Worm (Caenorhabditis elegans) whole organism, early embryonic: ENCODE measurements around the gene jmjd-5.
"Not testable (repeated sequence)": the region's sequence is repeated elsewhere in the genome, so short reads cannot be mapped to it uniquely, and the experiment has no call there.

ENCODE experiments used
- B0310.2 ChIP-seq: sonication (generic microtip); optimal IDR thresholded peaks from 2 replicates; lab custom pipeline; 2016; ENCODE audit warnings: mild to moderate bottlenecking, missing genetic modification characterization, missing compliant biosample characterization
- F13C5.2 ChIP-seq: sonication (generic microtip); optimal IDR thresholded peaks from 2 replicates; lab custom pipeline; 2017; ENCODE audit warnings: mild to moderate bottlenecking, missing genetic modification characterization, inconsistent platforms, missing compliant biosample characterization
- aly-1 ChIP-seq: sonication (generic microtip); optimal IDR thresholded peaks from 2 replicates; lab custom pipeline; 2016; ENCODE audit warnings: missing genetic modification characterization, missing compliant biosample characterization
- ama-1 ChIP-seq: fragments of 150-350 bp; optimal IDR thresholded peaks from 2 replicates; lab custom pipeline; 2014
- ceh-13 ChIP-seq: fragments of 200-800 bp; sonication (Bioruptor generic); optimal IDR thresholded peaks from 2 replicates; lab custom pipeline; 2018; ENCODE audit warnings: mild to moderate bottlenecking, missing genetic modification characterization, missing compliant biosample characterization
- ceh-36 ChIP-seq: sonication (generic microtip); optimal IDR thresholded peaks from 2 replicates; lab custom pipeline; 2016; ENCODE audit warnings: missing genetic modification characterization, inconsistent platforms, missing compliant biosample characterization
- ets-7 ChIP-seq: sonication (generic microtip); optimal IDR thresholded peaks from 2 replicates; lab custom pipeline; 2016; ENCODE audit warnings: missing genotype, missing genetic modification characterization, missing compliant biosample characterization
- flt-1 ChIP-seq: fragments of 200-800 bp; sonication (Bioruptor generic); IDR thresholded peaks from 2 replicates; pipeline ENCODE4 v1.3.6; 2022; ENCODE audit warnings: missing genetic modification characterization, missing compliant biosample characterization
- hmbx-1 ChIP-seq: sonication (generic microtip); optimal IDR thresholded peaks from 2 replicates; lab custom pipeline; 2016; ENCODE audit warnings: mild to moderate bottlenecking, missing genetic modification characterization, missing compliant biosample characterization
- hmg-4 ChIP-seq: fragments of 200-800 bp; sonication (Bioruptor generic); optimal IDR thresholded peaks from 2 replicates; lab custom pipeline; 2018; ENCODE audit warnings: mild to moderate bottlenecking, missing genetic modification characterization, missing compliant biosample characterization
- hnd-1 ChIP-seq: sonication (generic microtip); optimal IDR thresholded peaks from 2 replicates; lab custom pipeline; 2016; ENCODE audit warnings: missing genetic modification characterization, missing compliant biosample characterization
- pes-1 ChIP-seq: fragments of 200-800 bp; sonication (Bioruptor generic); IDR thresholded peaks from 2 replicates; pipeline ENCODE4 v1.3.6; 2022; ENCODE audit warnings: missing genetic modification reagents, missing genetic modification characterization, missing compliant biosample characterization
- scrt-1 ChIP-seq: fragments of 200-800 bp; sonication (Bioruptor generic); IDR thresholded peaks from 2 replicates; pipeline ENCODE4 v1.3.6; 2022; ENCODE audit warnings: missing genetic modification characterization, missing compliant biosample characterization
- sea-1 ChIP-seq: fragments of 200-800 bp; sonication (Bioruptor generic); conservative IDR thresholded peaks from 2 replicates; pipeline ENCODE4 v1.3.6; 2022; ENCODE audit warnings: missing genetic modification characterization, missing compliant biosample characterization
- tbx-11 ChIP-seq: fragments of 200-800 bp; sonication (Bioruptor generic); IDR thresholded peaks from 2 replicates; pipeline ENCODE4 v1.3.6; 2022; ENCODE audit warnings: missing genetic modification characterization, missing compliant biosample characterization
- tbx-37 ChIP-seq: fragments of 200-800 bp; sonication (Bioruptor generic); conservative IDR thresholded peaks from 2 replicates; pipeline ENCODE4 v1.3.6; 2022; ENCODE audit warnings: missing genetic modification reagents, missing genetic modification characterization, missing compliant biosample characterization
- tra-4 ChIP-seq: sonication (generic microtip); optimal IDR thresholded peaks from 2 replicates; lab custom pipeline; 2017; ENCODE audit warnings: missing genetic modification characterization, missing compliant biosample characterization

The jmjd-5 gene

ce11 chrV:11087519-11087998 is 39.7 kb upstream of the jmjd-5 start, which contains the start of gene Y42A5A.1:
Gene Y42A5A.1, plus strand, starts transcription at chrV:11087948.
- TF ChIP-seq tbx-11 (GFP tag; lab: Robert Waterston, UW) (no peak), B0310.2 (tag; lab: Kevin White, UChicago) (no peak)

DNA sequence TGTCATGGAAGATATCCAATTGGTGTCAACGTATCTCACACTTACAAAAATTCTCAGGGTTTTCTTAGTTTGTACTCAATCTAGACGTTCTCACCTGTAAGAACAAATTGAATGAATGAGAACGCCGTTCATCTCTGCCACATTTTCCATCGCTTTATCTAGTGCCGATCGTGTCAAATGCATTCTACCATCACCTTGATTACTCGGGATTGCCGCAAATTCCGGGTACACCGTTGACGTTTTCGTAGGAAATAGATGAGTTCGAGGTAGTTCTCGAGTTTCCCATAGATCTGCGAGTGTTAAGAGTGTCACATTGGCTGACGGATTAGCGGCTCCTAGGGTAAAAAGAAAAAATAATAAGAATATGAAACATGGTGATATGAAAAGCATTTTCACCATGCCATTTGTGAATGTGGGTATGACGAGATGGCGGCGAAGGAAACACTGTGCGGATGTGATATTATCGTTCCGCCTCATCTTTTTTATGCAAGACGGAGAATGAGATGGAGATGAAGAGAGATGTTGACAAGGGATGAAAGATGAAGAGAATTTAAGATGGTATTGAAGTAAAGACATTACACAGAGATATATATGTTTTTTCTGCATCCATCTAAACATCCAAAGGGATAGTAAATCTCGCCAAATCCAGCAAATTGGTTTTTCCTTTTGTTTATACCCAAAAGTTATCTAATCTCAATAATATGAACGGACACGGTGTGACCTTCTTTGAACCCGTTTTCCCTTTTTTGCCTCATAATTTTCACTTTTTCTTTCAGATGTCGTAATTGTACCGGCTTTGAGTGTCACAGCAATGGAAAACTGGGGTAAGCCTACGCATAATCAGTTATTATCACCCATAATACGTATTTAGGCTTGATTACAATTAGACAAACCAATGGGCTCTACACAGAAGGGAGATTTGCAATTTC is 33.9 kb upstream of the jmjd-5 start, which contains the start of gene lact-8:
lact-8 (minus strand) TSS at position 445 of the 929 bp plus-strand sequence.
- TF ChIP-seq tbx-37 (GFP tag; lab: Robert Waterston, UW) (no peak), B0310.2 (tag; lab: Kevin White, UChicago) (no peak), hmbx-1 (tag; lab: Kevin White, UChicago) (no peak), ama-1 (lab: Kevin White, UChicago) (no peak), aly-1 (tag; lab: Kevin White, UChicago) (no peak), ets-7 (tag; lab: Kevin White, UChicago) (no peak), hmg-4 (GFP tag; lab: Kevin White, UChicago) (no peak), pes-1 (GFP tag; lab: Robert Waterston, UW) (no peak)

ce11 chrV:11094698-11095097 is 32.6 kb upstream of the jmjd-5 start:
- no peak for TF ChIP-seq tbx-11 (GFP tag; lab: Robert Waterston, UW)
- no peak for TF ChIP-seq hnd-1
- no peak for TF ChIP-seq scrt-1

- TF ChIP-seq ceh-36 (tag; lab: Kevin White, UChicago) (no peak), scrt-1 (no peak), flt-1 (GFP tag; lab: Robert Waterston, UW) (no peak), B0310.2 (tag; lab: Kevin White, UChicago) (no peak)
Observed at ce11 chrV:11095873-11096272, 31.4 kb upstream of the jmjd-5 start, which contains the start of gene Y42A5A.3. Gene Y42A5A.3, minus strand, starts transcription at chrV:11095973.

DNA sequence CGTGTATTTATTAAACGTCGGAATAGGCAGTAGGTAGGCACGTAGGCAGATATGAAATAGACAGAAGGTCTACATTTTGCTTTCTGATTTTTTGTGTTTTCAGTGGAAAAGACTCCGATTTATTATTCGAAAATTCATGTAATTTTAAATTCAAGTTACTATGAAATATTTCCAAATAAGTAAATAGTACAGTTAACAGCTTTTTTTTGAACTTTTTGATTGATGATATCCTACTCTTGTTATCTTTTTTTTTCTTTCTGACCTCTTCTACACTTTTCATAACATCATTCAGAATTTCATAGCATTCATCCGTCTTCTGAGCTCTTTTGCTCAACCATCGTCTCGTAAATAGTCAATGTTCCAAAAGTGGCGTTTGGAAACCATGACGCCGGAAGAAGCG is 28.7 kb upstream of the jmjd-5 start, which contains the start of gene cdkl-1:
cdkl-1 (plus strand) TSS at position 301 of the 400 bp plus-strand sequence.
- TF ChIP-seq hnd-1, result no peak
- no peak for TF ChIP-seq scrt-1
- TF ChIP-seq F13C5.2 (tag; lab: Kevin White, UChicago), result no peak
- TF ChIP-seq pes-1 (GFP tag; lab: Robert Waterston, UW), result no peak
- TF ChIP-seq ceh-36 (tag; lab: Kevin White, UChicago), result no peak
- TF ChIP-seq hmbx-1 (tag; lab: Kevin White, UChicago), result no peak
- no peak for TF ChIP-seq hmg-4 (GFP tag; lab: Kevin White, UChicago)

- TF ChIP-seq tbx-37 (GFP tag; lab: Robert Waterston, UW) (no peak), pes-1 (GFP tag; lab: Robert Waterston, UW) (no peak), F13C5.2 (tag; lab: Kevin White, UChicago) (no peak), ama-1 (lab: Kevin White, UChicago) (no peak), ceh-36 (tag; lab: Kevin White, UChicago) (no peak), hnd-1 (no peak), B0310.2 (tag; lab: Kevin White, UChicago) (no peak), tbx-11 (GFP tag; lab: Robert Waterston, UW) (no peak), sea-1 (GFP tag; lab: Robert Waterston, UW) (no peak), aly-1 (tag; lab: Kevin White, UChicago) (no peak), hmg-4 (GFP tag; lab: Kevin White, UChicago) (no peak), flt-1 (GFP tag; lab: Robert Waterston, UW) (no peak), scrt-1 (no peak), ceh-13 (GFP tag; lab: Kevin White, UChicago) (no peak), tra-4 (no peak), ets-7 (tag; lab: Kevin White, UChicago) (no peak), hmbx-1 (tag; lab: Kevin White, UChicago) (no peak)
Observed at ce11 chrV:11104408-11104807, 22.9 kb upstream of the jmjd-5 start.

ce11 chrV:11109647-11110046 is 17.6 kb upstream of the jmjd-5 start, which contains the start of gene Y42A5A.5:
Gene Y42A5A.5, minus strand, starts transcription at chrV:11109747.
- TF ChIP-seq hmg-4 (GFP tag; lab: Kevin White, UChicago); flt-1 (GFP tag; lab: Robert Waterston, UW); aly-1 (tag; lab: Kevin White, UChicago): not testable (repeated sequence)

- TF ChIP-seq tra-4 (peak; percentile 62), tbx-11 (GFP tag; lab: Robert Waterston, UW) (peak; percentile 74; the same call in 1 of the 2 replicates), hnd-1 (peak; percentile 55), ceh-13 (GFP tag; lab: Kevin White, UChicago) (peak; percentile 60), ets-7 (tag; lab: Kevin White, UChicago) (peak; percentile 53), aly-1 (tag; lab: Kevin White, UChicago) (peak; percentile 76), ceh-36 (tag; lab: Kevin White, UChicago) (peak; percentile 51), hmg-4 (GFP tag; lab: Kevin White, UChicago) (peak; percentile 56), B0310.2 (tag; lab: Kevin White, UChicago) (no peak), sea-1 (GFP tag; lab: Robert Waterston, UW) (peak; percentile 70; the same call in 1 of the 2 replicates), ama-1 (lab: Kevin White, UChicago) (no peak), tbx-37 (GFP tag; lab: Robert Waterston, UW) (peak; percentile 61; the same call in 1 of the 2 replicates), flt-1 (GFP tag; lab: Robert Waterston, UW) (peak; percentile 49; the same call in 1 of the 2 replicates), scrt-1 (peak; percentile 51; the same call in 1 of the 2 replicates), hmbx-1 (tag; lab: Kevin White, UChicago) (peak; percentile 48), F13C5.2 (tag; lab: Kevin White, UChicago) (peak; percentile 91), pes-1 (GFP tag; lab: Robert Waterston, UW) (no peak)
Observed at ce11 chrV:11113041-11113574, 14.2 kb upstream of the jmjd-5 start, which contains the start of gene erfa-3. Gene erfa-3, minus strand, starts transcription at chrV:11113091.
